Worm (Caenorhabditis elegans): ENCODE measurements around the gene mth-2.

DNA sequence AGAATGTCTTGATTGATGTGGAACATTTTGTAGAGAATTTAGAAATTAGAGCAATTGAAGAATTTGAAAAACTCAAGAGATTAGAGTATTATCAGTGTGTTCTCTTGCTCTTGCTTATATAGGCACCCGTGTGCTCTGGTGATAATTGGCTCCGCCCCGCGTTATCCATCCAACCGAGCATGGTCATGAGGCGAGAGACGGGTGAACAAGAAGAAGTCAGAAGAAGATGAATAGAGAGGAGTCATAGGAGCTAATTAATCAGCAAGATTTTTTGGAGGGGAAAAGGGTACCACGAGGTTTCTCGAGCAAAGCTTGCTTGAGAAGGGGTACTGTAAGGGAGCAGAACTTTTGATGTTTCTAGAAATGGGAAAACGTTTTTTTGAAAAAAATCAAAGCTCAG is 36.3 kb downstream of the mth-2 start:
- TF ChIP-seq klf-2 (GFP tag; conservative IDR thresholded peaks at IDR 0.05) (no peak), T22C8.4 (GFP tag; IDR thresholded peaks at IDR 0.05) (no peak), flt-1 (GFP tag; IDR thresholded peaks at IDR 0.05) (no peak), ztf-23 (GFP tag; IDR thresholded peaks at IDR 0.05) (no peak), med-1 (GFP tag; optimal IDR thresholded peaks at IDR 0.05; ENCODE audit: insufficient read depth) (no peak), ztf-29 (GFP tag; IDR thresholded peaks at IDR 0.05) (no peak), ref-1 (GFP tag; conservative IDR thresholded peaks at IDR 0.05) (no peak), tab-1 (GFP tag; IDR thresholded peaks at IDR 0.05) (no peak), cog-1 (tag; optimal IDR thresholded peaks at IDR 0.05) (no peak)

Measured in whole organism, midembryonic.